Worm (Caenorhabditis elegans) whole organism, L1 larva: ENCODE results near the gene ints-2.

Experiments used
- C04F5.9 ChIP-seq: sonication (generic microtip); optimal IDR thresholded peaks from 2 replicates; lab custom pipeline; 2016; ENCODE audit warnings: missing genetic modification characterization, missing compliant biosample characterization
- C34B4.2 ChIP-seq: sonication (generic microtip); optimal IDR thresholded peaks from 2 replicates; lab custom pipeline; 2017; ENCODE audit warnings: mild to moderate bottlenecking, missing genetic modification characterization, missing compliant biosample characterization
- F16B12.6 ChIP-seq: fragments of 150-350 bp; optimal IDR thresholded peaks from 2 replicates; lab custom pipeline; 2014; ENCODE audit warnings: missing biosample characterization, missing genetic modification characterization
- blmp-1 ChIP-seq: fragments of 150-350 bp; optimal IDR thresholded peaks from 2 replicates; lab custom pipeline; 2014; ENCODE audit warnings: missing biosample characterization, missing genetic modification characterization
- ceh-63 ChIP-seq: fragments of 200-800 bp; sonication (Bioruptor generic); optimal IDR thresholded peaks from 2 replicates; lab custom pipeline; 2018; ENCODE audit warnings: mild to moderate bottlenecking, missing genetic modification characterization, missing compliant biosample characterization
- ceh-8 ChIP-seq: fragments of 200-800 bp; sonication (Bioruptor generic); optimal IDR thresholded peaks from 2 replicates; lab custom pipeline; 2018; ENCODE audit warnings: mild to moderate bottlenecking, missing genetic modification characterization, moderate library complexity, missing compliant biosample characterization
- ces-1 ChIP-seq: fragments of 150-350 bp; optimal IDR thresholded peaks from 2 replicates; lab custom pipeline; 2014; ENCODE audit warnings: missing biosample characterization, missing genetic modification reagents, missing genetic modification characterization
- dpl-1 ChIP-seq, 3 experiments: fragments of 150-350 bp in 2 of 3; sonication (generic microtip) in 1 of 3; optimal IDR thresholded peaks; 2 replicates each; lab custom pipeline; 2014 to 2017; ENCODE audit warnings: missing biosample characterization in 3 of 3, missing genetic modification characterization in 3 of 3, missing genetic modification reagents in 3 of 3
- dsc-1 ChIP-seq: sonication (generic microtip); optimal IDR thresholded peaks from 2 replicates; lab custom pipeline; 2016; ENCODE audit warnings: mild to moderate bottlenecking, missing genetic modification characterization, missing compliant biosample characterization
- egl-13 ChIP-seq: sonication (generic microtip); optimal IDR thresholded peaks from 2 replicates; lab custom pipeline; 2016; ENCODE audit warnings: missing genotype, missing genetic modification reagents, missing genetic modification characterization, missing compliant biosample characterization
- fkh-10 ChIP-seq: sonication (generic microtip); optimal IDR thresholded peaks from 2 replicates; lab custom pipeline; 2017; ENCODE audit warnings: missing biosample characterization, missing genetic modification reagents, missing genetic modification characterization
- fkh-8 ChIP-seq: sonication (generic microtip); optimal IDR thresholded peaks from 2 replicates; lab custom pipeline; 2016; ENCODE audit warnings: mild to moderate bottlenecking, missing genetic modification characterization, missing compliant biosample characterization
- grh-1 ChIP-seq: fragments of 200-800 bp; sonication (Bioruptor generic); IDR thresholded peaks from 2 replicates; pipeline ENCODE4 v1.3.6; 2022; ENCODE audit warnings: missing genetic modification reagents, missing genetic modification characterization, missing compliant biosample characterization
- hlh-17 ChIP-seq: fragments of 200-800 bp; sonication (Bioruptor generic); optimal IDR thresholded peaks from 2 replicates; lab custom pipeline; 2018; ENCODE audit warnings: missing genetic modification characterization, mild to moderate bottlenecking, missing compliant biosample characterization, moderate library complexity, borderline replicate concordance
- hlh-4 ChIP-seq: sonication (generic microtip); optimal IDR thresholded peaks from 2 replicates; lab custom pipeline; 2016; ENCODE audit warnings: mild to moderate bottlenecking, missing genetic modification characterization, missing compliant biosample characterization
- isw-1 ChIP-seq: fragments of 200-800 bp; sonication (Bioruptor generic); IDR thresholded peaks from 2 replicates; pipeline ENCODE4 v1.3.6; 2022; ENCODE audit warnings: missing genetic modification characterization, missing compliant biosample characterization
- lin-14 ChIP-seq: fragments of 200-800 bp; sonication (Bioruptor generic); optimal IDR thresholded peaks from 2 replicates; lab custom pipeline; 2018; ENCODE audit warnings: mild to moderate bottlenecking, missing genetic modification characterization, moderate library complexity, missing compliant biosample characterization
- lin-35 ChIP-seq, 2 experiments: fragments of 150-350 bp; optimal IDR thresholded peaks; 2 replicates each; lab custom pipeline; 2014; ENCODE audit warnings: missing biosample characterization in 2 of 2, missing genetic modification characterization in 2 of 2, missing genetic modification reagents in 2 of 2
- lin-39 ChIP-seq: fragments of 150-350 bp; optimal IDR thresholded peaks from 2 replicates; lab custom pipeline; 2014; ENCODE audit warnings: missing biosample characterization, missing genetic modification reagents, missing genetic modification characterization
- lir-3 ChIP-seq: sonication (generic microtip); optimal IDR thresholded peaks from 2 replicates; lab custom pipeline; 2016; ENCODE audit warnings: mild to moderate bottlenecking, missing genetic modification characterization, moderate library complexity, missing compliant biosample characterization; ENCODE audit not compliant: poor library complexity
- lsy-2 ChIP-seq, 2 experiments: fragments of 150-350 bp; optimal IDR thresholded peaks; 2 replicates each; lab custom pipeline; 2014; ENCODE audit warnings: missing biosample characterization in 2 of 2, missing genetic modification characterization in 2 of 2
- mab-9 ChIP-seq: fragments of 200-800 bp; sonication (Bioruptor generic); IDR thresholded peaks from 2 replicates; pipeline ENCODE4 v1.3.6; 2022; ENCODE audit warnings: missing genetic modification reagents, missing genetic modification characterization, missing compliant biosample characterization
- mef-2 ChIP-seq: fragments of 150-350 bp; optimal IDR thresholded peaks from 2 replicates; lab custom pipeline; 2014; ENCODE audit warnings: missing biosample characterization, missing genetic modification characterization
- mep-1 ChIP-seq: fragments of 150-350 bp; optimal IDR thresholded peaks from 2 replicates; lab custom pipeline; 2014; ENCODE audit warnings: missing biosample characterization, missing genetic modification characterization
- nhr-11 ChIP-seq: fragments of 150-350 bp; optimal IDR thresholded peaks from 2 replicates; lab custom pipeline; 2014; ENCODE audit warnings: missing biosample characterization, missing genetic modification characterization
- nhr-12 ChIP-seq: sonication (generic microtip); optimal IDR thresholded peaks from 2 replicates; lab custom pipeline; 2017; ENCODE audit warnings: missing biosample characterization, missing genetic modification characterization
- nhr-20 ChIP-seq: sonication (generic microtip); optimal IDR thresholded peaks from 2 replicates; lab custom pipeline; 2016; ENCODE audit warnings: mild to moderate bottlenecking, missing genetic modification characterization, missing compliant biosample characterization
- nhr-237 ChIP-seq: fragments of 150-350 bp; optimal IDR thresholded peaks from 2 replicates; lab custom pipeline; 2014; ENCODE audit warnings: missing biosample characterization, missing genetic modification characterization
- nhr-28 ChIP-seq: fragments of 150-350 bp; optimal IDR thresholded peaks from 2 replicates; lab custom pipeline; 2014; ENCODE audit warnings: missing biosample characterization, missing genetic modification characterization
- nhr-47 ChIP-seq: sonication (generic microtip); optimal IDR thresholded peaks from 2 replicates; lab custom pipeline; 2016; ENCODE audit warnings: mild to moderate bottlenecking, missing genetic modification characterization, moderate library complexity, missing compliant biosample characterization
- nhr-71 ChIP-seq: sonication (generic microtip); optimal IDR thresholded peaks from 2 replicates; lab custom pipeline; 2016; ENCODE audit warnings: mild to moderate bottlenecking, missing genetic modification characterization, moderate library complexity, missing compliant biosample characterization
- nhr-77 ChIP-seq: fragments of 150-350 bp; optimal IDR thresholded peaks from 2 replicates; lab custom pipeline; 2014; ENCODE audit warnings: missing biosample characterization, missing genetic modification characterization
- nhr-84 ChIP-seq: sonication (generic microtip); optimal IDR thresholded peaks from 2 replicates; lab custom pipeline; 2017; ENCODE audit warnings: missing biosample characterization, missing genetic modification characterization
- pag-3 ChIP-seq: sonication (generic microtip); optimal IDR thresholded peaks from 2 replicates; lab custom pipeline; 2017; ENCODE audit warnings: missing genetic modification characterization, mild to moderate bottlenecking, missing compliant biosample characterization, antibody characterized with exemption, borderline replicate concordance; ENCODE audit not compliant: insufficient read depth
- pax-3 ChIP-seq: fragments of 200-800 bp; sonication (Bioruptor generic); optimal IDR thresholded peaks from 2 replicates; lab custom pipeline; 2018; ENCODE audit warnings: mild to moderate bottlenecking, missing genetic modification characterization, moderate library complexity, missing compliant biosample characterization
- pqm-1 ChIP-seq: sonication (generic microtip); optimal IDR thresholded peaks from 3 replicates; lab custom pipeline; 2017; ENCODE audit warnings: missing biosample characterization, missing genetic modification characterization
- rnt-1 ChIP-seq: sonication (generic microtip); optimal IDR thresholded peaks from 2 replicates; lab custom pipeline; 2016; ENCODE audit warnings: mild to moderate bottlenecking, missing genetic modification characterization, moderate library complexity, missing compliant biosample characterization
- snpc-4 ChIP-seq: fragments of 150-350 bp; optimal IDR thresholded peaks from 2 replicates; lab custom pipeline; 2014; ENCODE audit warnings: missing biosample characterization, missing genetic modification characterization
- snu-23 ChIP-seq: sonication (generic microtip); optimal IDR thresholded peaks from 2 replicates; lab custom pipeline; 2016; ENCODE audit warnings: missing genetic modification characterization, missing compliant biosample characterization
- sptf-1 ChIP-seq: fragments of 150-350 bp; optimal IDR thresholded peaks from 2 replicates; lab custom pipeline; 2014; ENCODE audit warnings: missing biosample characterization, missing genetic modification characterization
- sup-37 ChIP-seq: fragments of 200-800 bp; sonication (Bioruptor generic); optimal IDR thresholded peaks from 2 replicates; lab custom pipeline; 2018; ENCODE audit warnings: mild to moderate bottlenecking, missing genetic modification characterization, missing compliant biosample characterization
- swsn-7 ChIP-seq: sonication (generic microtip); optimal IDR thresholded peaks from 2 replicates; lab custom pipeline; 2016; ENCODE audit warnings: missing genetic modification characterization, missing compliant biosample characterization
- tlp-1 ChIP-seq: fragments of 150-350 bp; optimal IDR thresholded peaks from 2 replicates; lab custom pipeline; 2014; ENCODE audit warnings: missing biosample characterization, missing genetic modification characterization
- unc-130 ChIP-seq: fragments of 150-350 bp; optimal IDR thresholded peaks from 2 replicates; lab custom pipeline; 2017; ENCODE audit warnings: missing biosample characterization, missing genetic modification characterization, inconsistent platforms
- unc-98 ChIP-seq: fragments of 200-800 bp; sonication (Bioruptor generic); IDR thresholded peaks from 2 replicates; pipeline ENCODE4 v1.3.6; 2022; ENCODE audit warnings: missing genetic modification characterization, missing compliant biosample characterization
- xbp-1 ChIP-seq: sonication (generic microtip); optimal IDR thresholded peaks from 2 replicates; lab custom pipeline; 2016; ENCODE audit warnings: missing genetic modification characterization, missing compliant biosample characterization
- zag-1 ChIP-seq: fragments of 150-350 bp; optimal IDR thresholded peaks from 2 replicates; lab custom pipeline; 2014; ENCODE audit warnings: missing biosample characterization, missing genetic modification characterization
- ztf-11 ChIP-seq, 2 experiments: sonication (generic microtip); optimal IDR thresholded peaks; 2 replicates each; lab custom pipeline; 2016 to 2017; ENCODE audit warnings: missing genetic modification characterization in 2 of 2, missing biosample characterization in 1 of 2, missing compliant biosample characterization in 1 of 2
- ztf-4 ChIP-seq: fragments of 150-350 bp; optimal IDR thresholded peaks from 2 replicates; lab custom pipeline; 2014; ENCODE audit warnings: missing biosample characterization, missing genetic modification characterization

Gene ints-2

DNA sequence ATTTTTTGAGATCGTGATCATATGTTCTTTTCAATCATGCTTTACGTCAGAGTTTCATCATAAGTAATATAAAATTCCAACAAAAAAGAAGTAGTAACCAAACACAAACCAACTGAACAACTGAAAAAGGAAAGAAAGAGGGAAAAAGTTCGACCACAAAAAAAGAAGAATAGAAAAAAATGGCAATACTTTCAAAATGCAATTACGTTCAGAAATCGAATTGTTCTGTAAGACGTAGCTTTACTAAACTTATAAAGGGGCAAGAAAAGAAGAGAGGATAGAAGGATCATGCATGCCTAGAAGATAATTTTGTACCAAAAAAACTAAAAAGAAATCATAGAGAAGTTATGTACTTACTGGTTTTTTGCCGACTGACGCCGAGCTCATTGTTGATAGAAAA is 44.8 kb upstream of the ints-2 start (continued):
- peak; percentile 89 for TF ChIP-seq fkh-10
- no peak for TF ChIP-seq lin-39 (tag; lab: Kevin White, UChicago)
- TF ChIP-seq mep-1 (tag; lab: Kevin White, UChicago) = no peak
- TF ChIP-seq ceh-8 = no peak
- TF ChIP-seq ces-1 (GFP tag; lab: Kevin White, UChicago) = peak; percentile 95
- no peak for TF ChIP-seq pag-3 (tag; lab: Kevin White, UChicago)
- no peak for TF ChIP-seq C34B4.2 (tag; lab: Kevin White, UChicago)
- TF ChIP-seq pqm-1 (tag; lab: Kevin White, UChicago) = no peak
- no peak for TF ChIP-seq hlh-4 (tag; lab: Kevin White, UChicago)
- TF ChIP-seq blmp-1 (tag; lab: Kevin White, UChicago) = no peak

DNA sequence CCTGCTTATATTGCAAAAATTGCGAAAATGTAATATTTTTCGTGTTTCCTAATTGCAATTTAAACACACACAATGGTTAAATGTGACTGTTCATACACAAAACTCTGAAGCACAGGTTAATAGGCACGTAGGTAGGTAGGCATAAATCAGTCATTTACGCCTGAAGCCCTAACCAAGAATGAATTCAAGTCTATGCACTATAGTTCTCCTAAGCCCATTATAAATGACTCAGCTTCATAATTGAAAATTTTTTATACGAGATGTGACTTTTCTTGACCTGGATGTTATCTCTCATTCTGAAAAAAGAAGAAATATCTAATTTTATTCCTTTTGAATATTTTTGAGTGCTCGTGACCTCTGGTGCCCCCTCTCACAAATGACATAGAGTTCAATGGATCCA is 43.6 kb upstream of the ints-2 start:
- TF ChIP-seq xbp-1 (tag; lab: Kevin White, UChicago) (no peak), unc-98 (GFP tag; lab: Robert Waterston, UW) (no peak), snu-23 (no peak), mep-1 (tag; lab: Kevin White, UChicago) (no peak), sup-37 (GFP tag; lab: Kevin White, UChicago) (no peak), ztf-4 (no peak)

DNA sequence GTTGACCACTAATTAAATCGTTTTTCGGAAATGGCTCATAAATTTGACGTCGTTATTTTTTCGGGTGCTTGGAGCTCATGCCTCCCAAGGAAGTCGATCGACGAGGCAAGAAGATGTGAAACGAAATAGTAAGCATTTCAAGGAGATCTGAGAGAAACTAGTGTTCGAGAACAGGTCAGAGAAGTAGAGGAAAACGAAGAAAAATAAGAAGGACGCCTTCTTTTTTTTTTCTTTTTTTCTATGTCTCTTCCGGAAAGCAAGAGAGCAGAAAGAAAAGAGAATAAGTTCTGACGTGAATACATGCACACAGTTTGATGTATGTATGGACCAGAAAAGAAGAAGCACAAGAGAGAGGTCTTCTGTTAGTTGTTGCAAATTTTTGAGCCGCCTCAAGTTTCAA is 41.9 kb upstream of the ints-2 start:
- TF ChIP-seq dpl-1 (GFP tag; optimal IDR thresholded peaks at IDR 0.05; lab: Kevin White, UChicago) (peak in 1 of 3 experiments; percentile 21), fkh-10 (peak; percentile 58), nhr-84 (no peak), rnt-1 (no peak), egl-13 (tag; lab: Kevin White, UChicago) (no peak), fkh-8 (peak; percentile 63), pax-3 (tag; lab: Kevin White, UChicago) (no peak), grh-1 (GFP tag; lab: Robert Waterston, UW) (no peak), dsc-1 (tag; lab: Kevin White, UChicago) (peak; percentile 12), lin-14 (GFP tag; lab: Kevin White, UChicago) (peak; percentile 93), lin-35 (GFP tag; optimal IDR thresholded peaks at IDR 0.05; lab: Kevin White, UChicago) (peak in 1 of 2 experiments; percentile 34), swsn-7 (tag; lab: Kevin White, UChicago) (peak; percentile 3), nhr-20 (tag; lab: Kevin White, UChicago) (no peak), nhr-12 (tag; lab: Kevin White, UChicago) (no peak), mef-2 (tag; lab: Kevin White, UChicago) (no peak), tlp-1 (tag; lab: Kevin White, UChicago) (no peak), pag-3 (tag; lab: Kevin White, UChicago) (no peak), ztf-11 (tag; optimal IDR thresholded peaks at IDR 0.05; lab: Kevin White, UChicago) (no peak), nhr-47 (peak; percentile 59), snpc-4 (no peak), ztf-4 (no peak), nhr-237 (no peak), lir-3 (no peak), nhr-11 (tag; lab: Kevin White, UChicago) (no peak), nhr-71 (tag; lab: Kevin White, UChicago) (peak; percentile 53), ceh-63 (no peak), zag-1 (tag; lab: Kevin White, UChicago) (no peak), isw-1 (GFP tag; lab: Robert Waterston, UW) (peak; percentile 16; the same call in 1 of the 2 replicates), C04F5.9 (tag; lab: Kevin White, UChicago) (no peak), mab-9 (GFP tag; lab: Robert Waterston, UW) (peak; percentile 53; the same call in 1 of the 2 replicates), sptf-1 (tag; lab: Kevin White, UChicago) (no peak), nhr-77 (tag; lab: Kevin White, UChicago) (no peak), nhr-28 (no peak), hlh-17 (GFP tag; lab: Kevin White, UChicago) (no peak), hlh-4 (tag; lab: Kevin White, UChicago) (no peak), ces-1 (GFP tag; lab: Kevin White, UChicago) (no peak), unc-130 (tag; lab: Kevin White, UChicago) (no peak), F16B12.6 (no peak), lsy-2 (tag; optimal IDR thresholded peaks at IDR 0.05; lab: Kevin White, UChicago) (peak in 1 of 2 experiments; percentile 53)
